Worm (Caenorhabditis elegans) whole organism, young adult: Measurements from ENCODE around the gene ppk-2.
"Not testable (repeated sequence)": the region's sequence is repeated elsewhere in the genome, so short reads cannot be mapped to it uniquely, and the experiment has no call there.

Experiments used
- F37B4.10 ChIP-seq: fragments of 200-800 bp; sonication (Bioruptor generic); IDR thresholded peaks from 2 replicates; pipeline ENCODE4 v1.3.6; 2022; ENCODE audit warnings: missing genetic modification characterization, missing compliant biosample characterization
- T26A5.8 ChIP-seq: sonication (generic microtip); optimal IDR thresholded peaks from 2 replicates; lab custom pipeline; 2016; ENCODE audit warnings: missing genetic modification characterization, missing compliant biosample characterization
- ZK185.1 ChIP-seq: sonication (generic microtip); optimal IDR thresholded peaks from 2 replicates; lab custom pipeline; 2016; ENCODE audit warnings: mild to moderate bottlenecking, missing genetic modification characterization, missing compliant biosample characterization; ENCODE audit not compliant: poor library complexity, severe bottlenecking
- cebp-1 ChIP-seq, 2 experiments: fragments of 200-800 bp in 1 of 2; sonication (Bioruptor generic) in 1 of 2; sonication (generic microtip) in 1 of 2; IDR thresholded peaks in 1 of 2; optimal IDR thresholded peaks in 1 of 2; 2 replicates each; pipeline versions ENCODE4 v1.3.6 to Lab custom; 2017 to 2022; ENCODE audit warnings: missing compliant biosample characterization in 2 of 2, missing genetic modification characterization in 2 of 2, mild to moderate bottlenecking in 1 of 2, missing genetic modification reagents in 1 of 2, moderate library complexity in 1 of 2
- dpl-1 ChIP-seq: fragments of 150-350 bp; optimal IDR thresholded peaks from 2 replicates; lab custom pipeline; 2014; ENCODE audit warnings: missing biosample characterization, missing genetic modification reagents, missing genetic modification characterization
- lin-54 ChIP-seq: fragments of 200-800 bp; sonication (Bioruptor generic); optimal IDR thresholded peaks from 2 replicates; lab custom pipeline; 2018; ENCODE audit warnings: mild to moderate bottlenecking, missing genetic modification characterization, missing compliant biosample characterization
- madf-6 ChIP-seq: fragments of 200-800 bp; sonication (Bioruptor generic); IDR thresholded peaks from 2 replicates; pipeline ENCODE4 v1.3.6; 2022; ENCODE audit warnings: missing genetic modification reagents, missing genetic modification characterization, missing compliant biosample characterization
- snpc-4 ChIP-seq, 5 experiments: fragments of 150-350 bp in 1 of 5; sonication (generic microtip) in 4 of 5; optimal IDR thresholded peaks; 2 replicates each; lab custom pipeline; 2014 to 2018; ENCODE audit warnings: missing genetic modification characterization in 5 of 5, missing biosample characterization in 3 of 5, antibody characterized with exemption in 2 of 5, mild to moderate bottlenecking in 2 of 5, missing compliant biosample characterization in 2 of 5, missing genotype in 2 of 5, moderate library complexity in 2 of 5, missing genetic modification reagents in 1 of 5
- tbx-9 ChIP-seq: sonication (generic microtip); optimal IDR thresholded peaks from 2 replicates; lab custom pipeline; 2016; ENCODE audit warnings: borderline replicate concordance, missing genetic modification characterization, inconsistent platforms, missing compliant biosample characterization

- not testable (repeated sequence) for TF ChIP-seq ZK185.1 (tag; lab: Kevin White, UChicago); snpc-4 (GFP tag; optimal IDR thresholded peaks at IDR 0.05; lab: Kevin White, UChicago); snpc-4 (tag; optimal IDR thresholded peaks at IDR 0.05; lab: Kevin White, UChicago); madf-6 (GFP tag; lab: Robert Waterston, UW); F37B4.10 (GFP tag; lab: Robert Waterston, UW); lin-54 (GFP tag; lab: Kevin White, UChicago); cebp-1 (GFP tag; IDR thresholded peaks at IDR 0.05; lab: Robert Waterston, UW); cebp-1 (tag; optimal IDR thresholded peaks at IDR 0.05; lab: Kevin White, UChicago); dpl-1 (GFP tag; lab: Kevin White, UChicago); T26A5.8 (tag; lab: Kevin White, UChicago); tbx-9 (tag; lab: Kevin White, UChicago)
Measured at ce11 chrIII:2064936-2065335, 37.2 kb upstream of the ppk-2 start.
